Worm (Caenorhabditis elegans) whole organism, young adult: ENCODE results near the gene acr-23.
"Not testable (repeated sequence)": the region's sequence is repeated elsewhere in the genome, so short reads cannot be mapped to it uniquely, and the experiment has no call there.

Source experiments
- C06A6.2 ChIP-seq: fragments of 200-800 bp; sonication (Bioruptor generic); conservative IDR thresholded peaks from 2 replicates; pipeline ENCODE4 v1.3.6; 2022; ENCODE audit warnings: missing genetic modification characterization, missing compliant biosample characterization
- D2030.7 ChIP-seq: fragments of 200-800 bp; sonication (Bioruptor generic); IDR thresholded peaks from 2 replicates; pipeline ENCODE4 v1.3.6; 2022; ENCODE audit warnings: missing genetic modification reagents, missing genetic modification characterization, missing compliant biosample characterization
- F49E8.2 ChIP-seq: sonication (generic microtip); optimal IDR thresholded peaks from 3 replicates; lab custom pipeline; 2017; ENCODE audit warnings: missing genetic modification characterization, mild to moderate bottlenecking, missing compliant biosample characterization, antibody characterized with exemption, moderate library complexity; ENCODE audit not compliant: insufficient read depth
- F57C9.4 ChIP-seq: sonication (generic microtip); optimal IDR thresholded peaks from 2 replicates; lab custom pipeline; 2017; ENCODE audit warnings: mild to moderate bottlenecking, missing genetic modification characterization, missing compliant biosample characterization
- atf-7 ChIP-seq: sonication (generic microtip); optimal IDR thresholded peaks from 2 replicates; lab custom pipeline; 2017; ENCODE audit warnings: mild to moderate bottlenecking, missing genetic modification characterization, missing compliant biosample characterization
- cebp-2 ChIP-seq: fragments of 200-800 bp; sonication (Bioruptor generic); IDR thresholded peaks from 2 replicates; pipeline ENCODE4 v1.3.6; 2022; ENCODE audit warnings: missing genetic modification characterization, missing compliant biosample characterization
- chd-7 ChIP-seq: sonication (generic microtip); optimal IDR thresholded peaks from 2 replicates; lab custom pipeline; 2016; ENCODE audit warnings: mild to moderate bottlenecking, missing genetic modification characterization, moderate library complexity, missing compliant biosample characterization
- hmg-20 ChIP-seq: fragments of 200-800 bp; sonication (Bioruptor generic); IDR thresholded peaks from 2 replicates; pipeline ENCODE4 v1.3.6; 2022; ENCODE audit warnings: missing genetic modification reagents, missing genetic modification characterization, missing compliant biosample characterization
- madf-6 ChIP-seq: fragments of 200-800 bp; sonication (Bioruptor generic); IDR thresholded peaks from 2 replicates; pipeline ENCODE4 v1.3.6; 2022; ENCODE audit warnings: missing genetic modification reagents, missing genetic modification characterization, missing compliant biosample characterization
- nhr-27 ChIP-seq: fragments of 200-800 bp; sonication (Bioruptor generic); optimal IDR thresholded peaks from 2 replicates; lab custom pipeline; 2018; ENCODE audit warnings: mild to moderate bottlenecking, missing genetic modification characterization, moderate library complexity, missing compliant biosample characterization
- pha-4 ChIP-seq: fragments of 150-350 bp; sonication (generic microtip); optimal IDR thresholded peaks from 2 replicates; lab custom pipeline; 2014; ENCODE audit warnings: missing biosample characterization, missing genetic modification reagents, missing genetic modification characterization
- snpc-4 ChIP-seq, 5 experiments: fragments of 150-350 bp in 1 of 5; sonication (generic microtip) in 4 of 5; optimal IDR thresholded peaks; 2 replicates each; lab custom pipeline; 2014 to 2018; ENCODE audit warnings: missing genetic modification characterization in 5 of 5, missing biosample characterization in 3 of 5, antibody characterized with exemption in 2 of 5, mild to moderate bottlenecking in 2 of 5, missing compliant biosample characterization in 2 of 5, missing genotype in 2 of 5, moderate library complexity in 2 of 5, missing genetic modification reagents in 1 of 5

- TF ChIP-seq D2030.7 (GFP tag; lab: Robert Waterston, UW); hmg-20; F57C9.4 (tag; lab: Kevin White, UChicago); pha-4 (tag; lab: Kevin White, UChicago); C06A6.2 (GFP tag; lab: Robert Waterston, UW); F49E8.2; atf-7 (tag; lab: Kevin White, UChicago); snpc-4 (GFP tag; optimal IDR thresholded peaks at IDR 0.05; lab: Kevin White, UChicago); snpc-4 (tag; optimal IDR thresholded peaks at IDR 0.05; lab: Kevin White, UChicago); nhr-27 (tag; lab: Kevin White, UChicago); madf-6 (GFP tag; lab: Robert Waterston, UW); cebp-2 (GFP tag; lab: Robert Waterston, UW); chd-7 (tag; lab: Kevin White, UChicago): not testable (repeated sequence)
These were observed 48.2 kb upstream of the acr-23 start for ce11 chrV:3707560-3707959.
